Fruit fly (Drosophila melanogaster) ovary, adult (tissue): ENCODE data around the gene CG32533.

Experiments
- CG17801 ChIP-seq: fragments of 200-800 bp; optimal IDR thresholded peaks from 2 replicates; lab custom pipeline; 2019; ENCODE audit warnings: missing biosample characterization, mild to moderate bottlenecking, missing genetic modification characterization, moderate library complexity; ENCODE audit not compliant: partially characterized antibody

CG32533 gene

dm6 chrX:19494830-19495610 is 15.8 kb upstream of the CG32533 start, which contains the start of the genes ksh, CG14200 and Pfrx:
TSS of gene ksh (minus strand) at chrX:19494992.
TSS of gene CG14200 (plus strand) at chrX:19495505.
TSS of gene Pfrx (plus strand) at chrX:19495505.
- TF ChIP-seq CG17801 (GFP tag; lab: Kevin White, UChicago): no peak

- TF ChIP-seq CG17801 (GFP tag; lab: Kevin White, UChicago): no peak
These were observed 15.1 kb upstream of the CG32533 start, which contains the start of gene CG12204 for dm6 chrX:19494285-19494684. TSS of gene CG12204 (minus strand) at chrX:19494401.

DNA sequence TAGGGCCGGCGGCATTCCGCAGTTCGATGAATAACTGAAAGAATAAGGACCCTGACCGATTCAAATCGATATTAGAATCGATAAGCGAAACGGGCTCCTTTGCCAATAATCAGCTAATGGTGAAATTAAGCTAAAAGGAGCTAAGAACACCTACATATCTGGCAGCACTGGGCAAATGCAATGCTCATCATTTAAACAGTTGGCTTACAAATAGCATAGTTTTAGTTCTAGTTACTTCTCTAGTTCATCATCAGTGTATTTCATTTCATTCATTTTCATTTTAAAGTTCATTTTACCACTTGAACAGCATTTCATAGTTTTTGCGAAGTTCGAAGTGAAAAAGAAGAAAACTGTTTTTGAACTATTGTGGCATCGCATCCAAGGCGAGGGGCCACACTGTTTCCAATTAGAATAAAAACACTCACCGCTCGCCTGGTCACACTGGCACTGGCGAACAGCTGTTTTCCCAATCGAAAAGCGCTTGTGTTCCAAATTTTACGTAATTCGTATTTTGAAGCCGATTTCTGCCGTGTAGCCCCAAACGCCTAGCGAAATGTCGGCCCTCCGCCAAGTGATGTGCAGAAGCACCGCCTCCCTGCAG is 12.9 kb upstream of the CG32533 start, which contains the start of the genes pcm and ND-18:
Gene pcm, minus strand, starts transcription at position 28 of the 601 bp plus-strand sequence.
Gene ND-18, plus strand, starts transcription at position 438 of the 601 bp plus-strand sequence.
- peak; percentile 0 for TF ChIP-seq CG17801 (GFP tag; lab: Kevin White, UChicago)

- TF ChIP-seq CG17801 (GFP tag; lab: Kevin White, UChicago): no peak
These were observed 5.8 kb upstream of the CG32533 start for dm6 chrX:19485057-19485456.

DNA sequence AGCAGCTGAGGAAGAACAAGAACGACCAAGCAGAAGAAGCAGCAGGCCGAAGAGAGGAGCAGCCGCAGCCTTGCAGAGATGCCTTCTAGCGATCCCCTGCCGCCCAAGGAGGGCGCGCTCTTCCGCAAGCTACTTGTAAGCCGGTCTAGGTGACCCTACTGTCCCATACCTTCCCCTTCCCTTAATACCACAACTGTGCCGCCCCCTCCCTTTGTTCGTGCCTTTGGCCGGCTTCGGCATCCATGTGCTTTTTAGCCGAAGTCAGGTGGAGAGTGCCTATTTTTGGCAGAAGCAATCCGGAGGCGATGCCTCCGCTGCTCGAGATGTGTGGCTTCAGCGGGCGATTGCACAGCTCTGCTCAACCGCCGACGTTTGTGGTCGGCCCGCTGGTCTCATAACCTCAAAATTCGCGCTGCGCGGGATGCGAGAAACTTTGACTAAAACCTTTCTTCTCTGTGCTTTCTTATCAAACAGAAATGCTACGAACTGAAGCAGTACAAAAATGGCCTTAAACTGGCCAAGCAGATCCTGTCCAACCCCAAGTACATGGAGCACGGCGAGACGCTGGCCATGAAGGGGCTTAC is 1.4 kb upstream of the CG32533 start:
- TF ChIP-seq CG17801 (GFP tag; lab: Kevin White, UChicago): no peak

DNA sequence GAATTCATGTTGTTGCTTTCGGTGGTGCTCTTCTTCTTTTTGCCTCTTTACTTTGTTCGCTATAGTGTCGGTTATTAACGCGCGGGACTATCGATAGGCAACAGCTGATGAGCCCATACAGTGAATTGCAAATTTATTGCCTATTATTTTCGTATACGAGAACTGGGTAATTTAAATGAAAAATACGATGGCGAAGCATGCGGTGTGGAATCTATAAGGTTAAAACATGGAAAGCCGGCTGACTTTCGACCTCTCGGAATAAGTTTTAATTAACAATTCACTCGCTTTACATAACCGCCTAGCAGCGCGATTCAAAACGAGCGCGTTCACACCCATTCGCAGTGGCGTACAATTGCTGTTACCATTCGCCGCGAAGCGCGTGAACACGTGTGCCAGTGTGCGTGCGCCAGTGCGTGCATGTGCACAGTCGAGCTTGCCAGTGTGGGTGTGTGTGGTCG is 687 bp upstream of the CG32533 start, which contains the start of the genes Naa15-16 and mRpS14:
Gene Naa15-16, plus strand, starts transcription at position 116 of the 458 bp plus-strand sequence.
Gene mRpS14, minus strand, starts transcription at position 370 of the 458 bp plus-strand sequence.
- TF ChIP-seq CG17801 (GFP tag; lab: Kevin White, UChicago): no peak

DNA sequence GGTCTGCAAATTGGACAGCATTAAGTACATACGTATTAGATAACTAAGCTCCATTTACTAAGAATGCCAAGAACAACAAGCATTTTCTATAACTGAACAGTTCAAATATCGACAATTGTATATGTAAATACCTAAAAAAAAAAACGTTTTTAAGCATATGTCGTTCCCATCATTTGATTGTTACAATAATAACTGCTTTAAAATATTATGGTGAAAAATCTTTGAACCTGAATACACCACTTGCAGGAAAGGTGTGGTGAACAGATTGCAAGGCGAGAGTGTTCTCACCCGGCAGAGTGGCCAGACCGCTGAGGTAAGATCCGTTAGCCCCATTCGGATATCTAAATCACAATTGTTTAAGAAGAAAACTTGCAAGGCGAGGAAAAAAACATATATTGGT is 4.4 kb downstream of the CG32533 start, which contains the start of gene narya:
Gene narya, plus strand, starts transcription at position 301 of the 400 bp plus-strand sequence.
- TF ChIP-seq CG17801 (GFP tag; lab: Kevin White, UChicago): no peak

- peak; percentile 49 for TF ChIP-seq CG17801 (GFP tag; lab: Kevin White, UChicago)
These were observed 17.6 kb downstream of the CG32533 start for dm6 chrX:19461630-19462029.

- no peak for TF ChIP-seq CG17801 (GFP tag; lab: Kevin White, UChicago)
These were observed 26.1 kb downstream of the CG32533 start for dm6 chrX:19453138-19453537.

- no peak for TF ChIP-seq CG17801 (GFP tag; lab: Kevin White, UChicago)
These were observed 30.9 kb downstream of the CG32533 start for dm6 chrX:19448297-19448696.

dm6 chrX:19433766-19434165 is 45.4 kb downstream of the CG32533 start:
- TF ChIP-seq CG17801 (GFP tag; lab: Kevin White, UChicago): no peak

DNA sequence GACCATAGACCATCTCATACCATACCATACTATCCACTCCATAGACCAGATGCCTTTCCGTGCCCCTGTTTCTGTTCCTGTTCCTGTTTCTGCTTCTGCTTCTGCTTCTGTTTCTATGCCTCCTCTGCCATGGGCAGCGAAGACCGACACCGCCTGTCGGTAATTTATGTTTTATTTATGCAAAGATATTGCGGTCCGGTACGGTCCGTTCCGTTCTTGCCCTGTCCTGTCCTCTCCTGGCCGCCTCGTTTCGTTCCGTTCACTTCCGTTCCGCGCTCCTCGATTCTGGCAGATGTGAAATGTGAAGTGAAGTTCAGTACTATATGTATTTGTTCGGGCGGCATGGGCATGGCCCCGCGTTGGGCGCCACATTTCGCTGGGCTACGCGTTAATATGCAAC is 50.0 kb downstream of the CG32533 start:
- no peak for TF ChIP-seq CG17801 (GFP tag; lab: Kevin White, UChicago)
